Worm (Caenorhabditis elegans): Measurements from ENCODE around the gene Y108G3AL.2.

Gene Y108G3AL.2

ce11 chrV:166687-167086, at the start of gene Y108G3AL.2:
TSS of gene Y108G3AL.2 (plus strand) at chrV:166987.
- no peak for TF ChIP-seq ceh-9 (tag; optimal IDR thresholded peaks at IDR 0.05)
- TF ChIP-seq madf-2 (tag; optimal IDR thresholded peaks at IDR 0.05): no peak
- TF ChIP-seq sox-4 (tag; optimal IDR thresholded peaks at IDR 0.05): no peak
- no peak for TF ChIP-seq ets-4 (tag; optimal IDR thresholded peaks at IDR 0.05)
- TF ChIP-seq ceh-6 (GFP tag; optimal IDR thresholded peaks at IDR 0.05): no peak
- no peak for TF ChIP-seq unc-3 (GFP tag; conservative IDR thresholded peaks at IDR 0.05)
- no peak for TF ChIP-seq unc-3 (tag; optimal IDR thresholded peaks at IDR 0.05)
- TF ChIP-seq lim-6 (tag; optimal IDR thresholded peaks at IDR 0.05): no peak
- TF ChIP-seq sdc-2 (tag; optimal IDR thresholded peaks at IDR 0.05): no peak
- TF ChIP-seq pha-4 (tag; optimal IDR thresholded peaks at IDR 0.05): no peak
- TF ChIP-seq eyg-1 (tag; optimal IDR thresholded peaks at IDR 0.05): no peak
- no peak for TF ChIP-seq ceh-30 (tag; optimal IDR thresholded peaks at IDR 0.05)
- TF ChIP-seq fax-1 (tag; optimal IDR thresholded peaks at IDR 0.05): no peak
- TF ChIP-seq pag-3 (tag; optimal IDR thresholded peaks at IDR 0.05; ENCODE audit: borderline replicate concordance): no peak
- TF ChIP-seq che-1 (tag; optimal IDR thresholded peaks at IDR 0.05): no peak
- TF ChIP-seq ceh-22 (tag; optimal IDR thresholded peaks at IDR 0.05): no peak
- no peak for TF ChIP-seq hlh-8 (tag; optimal IDR thresholded peaks at IDR 0.05)
- no peak for TF ChIP-seq ref-2 (tag; optimal IDR thresholded peaks at IDR 0.05)
- TF ChIP-seq pros-1 (tag; optimal IDR thresholded peaks at IDR 0.05): no peak
- no peak for TF ChIP-seq T23F11.4 (GFP tag; optimal IDR thresholded peaks at IDR 0.05)

ce11 chrV:117312-117711, 49.5 kb upstream of the Y108G3AL.2 start:
- TF ChIP-seq gmeb-2 (tag; optimal IDR thresholded peaks at IDR 0.05): no peak
- TF ChIP-seq unc-55 (GFP tag; optimal IDR thresholded peaks at IDR 0.05): no peak
- TF ChIP-seq ceh-2 (tag; optimal IDR thresholded peaks at IDR 0.05): no peak
- no peak for TF ChIP-seq ceh-24 (tag; optimal IDR thresholded peaks at IDR 0.05)
- TF ChIP-seq unc-86 (tag; optimal IDR thresholded peaks at IDR 0.05): no peak
- TF ChIP-seq mec-3 (tag; optimal IDR thresholded peaks at IDR 0.05; ENCODE audit: borderline replicate concordance): no peak
- TF ChIP-seq fkh-10 (GFP tag; optimal IDR thresholded peaks at IDR 0.05): no peak
- TF ChIP-seq pag-3 (tag; optimal IDR thresholded peaks at IDR 0.05; ENCODE audit: borderline replicate concordance): no peak
- TF ChIP-seq ceh-45 (GFP tag; IDR thresholded peaks at IDR 0.05): no peak
- TF ChIP-seq ceh-9 (tag; optimal IDR thresholded peaks at IDR 0.05): no peak
- TF ChIP-seq lin-11 (tag; optimal IDR thresholded peaks at IDR 0.05): no peak
- TF ChIP-seq ceh-6 (GFP tag; optimal IDR thresholded peaks at IDR 0.05): no peak
- TF ChIP-seq odd-2 (tag; optimal IDR thresholded peaks at IDR 0.05): no peak
- TF ChIP-seq ceh-14 (tag; optimal IDR thresholded peaks at IDR 0.05): no peak
- no peak for TF ChIP-seq fkh-6 (tag; optimal IDR thresholded peaks at IDR 0.05)
- no peak for TF ChIP-seq dmd-4 (tag; optimal IDR thresholded peaks at IDR 0.05; ENCODE audit: borderline replicate concordance)
- TF ChIP-seq nhr-11 (tag; optimal IDR thresholded peaks at IDR 0.05): no peak
- TF ChIP-seq pros-1 (tag; optimal IDR thresholded peaks at IDR 0.05): no peak
- TF ChIP-seq nfya-1 (tag; optimal IDR thresholded peaks at IDR 0.05): no peak
- TF ChIP-seq elt-2 (tag; optimal IDR thresholded peaks at IDR 0.05): no peak

- no peak for TF ChIP-seq pros-1 (tag; optimal IDR thresholded peaks at IDR 0.05)
- TF ChIP-seq che-1 (tag; optimal IDR thresholded peaks at IDR 0.05): no peak
- TF ChIP-seq ref-2 (tag; optimal IDR thresholded peaks at IDR 0.05): no peak
- no peak for TF ChIP-seq ets-4 (tag; optimal IDR thresholded peaks at IDR 0.05)
- no peak for TF ChIP-seq unc-3 (GFP tag; conservative IDR thresholded peaks at IDR 0.05)
- TF ChIP-seq unc-3 (tag; optimal IDR thresholded peaks at IDR 0.05): no peak
- TF ChIP-seq dmd-4 (tag; optimal IDR thresholded peaks at IDR 0.05; ENCODE audit: borderline replicate concordance): no peak
- TF ChIP-seq zip-5 (tag; optimal IDR thresholded peaks at IDR 0.05): no peak
- TF ChIP-seq ceh-22 (tag; optimal IDR thresholded peaks at IDR 0.05): no peak
- no peak for TF ChIP-seq C08G9.2 (tag; optimal IDR thresholded peaks at IDR 0.05)
- TF ChIP-seq C38D4.7 (GFP tag; optimal IDR thresholded peaks at IDR 0.05): no peak
- no peak for TF ChIP-seq ceh-48 (tag; optimal IDR thresholded peaks at IDR 0.05)
- TF ChIP-seq hlh-8 (tag; optimal IDR thresholded peaks at IDR 0.05): no peak
- TF ChIP-seq pha-2 (tag; optimal IDR thresholded peaks at IDR 0.05): no peak
- TF ChIP-seq ceh-30 (tag; optimal IDR thresholded peaks at IDR 0.05): no peak
- TF ChIP-seq ttx-3 (tag; optimal IDR thresholded peaks at IDR 0.05): no peak
These were observed 44.5 kb upstream of the Y108G3AL.2 start for ce11 chrV:122249-122648.

All from whole organism, late embryonic.